Worm (Caenorhabditis elegans): Measurements from ENCODE around the gene ari-2.

DNA sequence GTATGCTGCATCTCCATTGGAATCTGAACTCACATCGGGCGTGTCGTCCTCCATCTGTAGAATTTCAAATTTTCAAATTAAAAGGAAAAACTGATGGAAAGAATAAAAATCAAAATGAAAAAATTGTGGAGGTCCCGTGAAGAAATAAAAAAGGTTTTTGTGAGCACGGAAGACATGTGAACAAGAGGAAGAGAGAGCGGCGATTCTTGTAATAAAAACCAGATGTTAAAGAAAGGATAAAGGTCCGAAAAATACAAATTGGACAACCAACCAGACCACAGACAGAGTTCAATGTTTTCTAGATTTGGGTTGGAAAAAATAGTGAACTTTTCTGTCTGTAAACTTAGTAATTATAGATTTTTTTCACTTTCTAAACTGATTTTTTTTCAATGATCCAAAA lies 22.6 kb upstream of the ari-2 start, which contains the start of gene unc-5:
- TF ChIP-seq mdl-1 (tag; optimal IDR thresholded peaks at IDR 0.05): no peak
- TF ChIP-seq zag-1 (tag; optimal IDR thresholded peaks at IDR 0.05): no peak

Data from whole organism, L4 larva.